Fruit fly (Drosophila melanogaster): Measurements from ENCODE around the gene CG7720.
A peak's percentile ranks its signal among the peaks of the same experiment; 100 is the strongest.

Gene CG7720

DNA sequence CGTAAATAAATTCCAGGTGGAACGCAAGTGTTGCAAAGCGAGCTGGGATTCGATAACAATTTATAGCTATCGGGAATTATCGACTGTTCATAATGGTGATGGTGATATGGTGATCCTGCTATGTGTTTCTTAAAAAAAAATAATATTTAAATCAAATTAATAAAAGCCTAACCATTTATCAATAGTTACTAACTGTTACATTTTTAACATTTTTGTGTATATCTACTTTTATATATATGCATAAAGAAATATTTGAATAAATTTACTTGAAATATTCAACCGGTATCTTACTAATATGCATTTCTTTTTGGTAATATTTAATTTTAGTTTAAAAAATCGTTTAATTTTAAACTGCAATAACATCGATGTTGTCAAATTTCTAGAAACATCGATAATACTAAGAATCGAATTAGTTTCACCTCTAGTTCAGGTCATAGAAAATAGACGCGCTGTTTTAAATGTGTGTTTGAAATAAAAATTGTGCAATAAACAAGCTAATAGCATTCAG, 49.0 kb downstream of the CG7720 start, which contains the start of the genes PGS1 and gwl (continued):
- peak; percentile 52; the same call in 1 of the 3 replicates for TF ChIP-seq Mrtf (GFP tag; IDR thresholded peaks at IDR 0.05)
- TF ChIP-seq lab (GFP tag; optimal IDR thresholded peaks at IDR 0.05), result no peak
- TF ChIP-seq repo (GFP tag; optimal IDR thresholded peaks at IDR 0.05), result no peak
- TF ChIP-seq ind (GFP tag; optimal IDR thresholded peaks at IDR 0.05), result peak; percentile 83
- peak; percentile 61 for TF ChIP-seq CG11560 (tag; IDR thresholded peaks at IDR 0.05)
- peak; percentile 84 for TF ChIP-seq Xbp1 (GFP tag; optimal IDR thresholded peaks at IDR 0.05)
- no peak for TF ChIP-seq CG4282 (GFP tag; optimal IDR thresholded peaks at IDR 0.05)
- no peak; the same call in 1 of the 2 replicates for TF ChIP-seq CG31441 (GFP tag; IDR thresholded peaks at IDR 0.05)
- TF ChIP-seq dan (GFP tag; IDR thresholded peaks at IDR 0.05), result no peak
- no peak for TF ChIP-seq CG9876 (GFP tag; optimal IDR thresholded peaks at IDR 0.05)
- peak; percentile 76 for TF ChIP-seq HLH3B (GFP tag; IDR thresholded peaks at IDR 0.05)
- TF ChIP-seq en (GFP tag; optimal IDR thresholded peaks at IDR 0.05), result no peak
- peak; percentile 84 for TF ChIP-seq lmd (GFP tag; IDR thresholded peaks at IDR 0.05)
- TF ChIP-seq Ets65A (GFP tag), result peak; percentile 59
- TF ChIP-seq CG5953 (GFP tag; IDR thresholded peaks at IDR 0.05), result 0 out of 2 replicates have a peak, but pooled peaks have one; percentile 28
- TF ChIP-seq pros (GFP tag; optimal IDR thresholded peaks at IDR 0.05), result no peak
- TF ChIP-seq CG12155 (GFP tag; optimal IDR thresholded peaks at IDR 0.05), result peak; percentile 69
- no peak for TF ChIP-seq Doc2 (GFP tag; IDR thresholded peaks at IDR 0.05)
- peak; percentile 33; the same call in 1 of the 2 replicates for TF ChIP-seq chm (GFP tag; IDR thresholded peaks at IDR 0.05)
- no peak for TF ChIP-seq dmrt99B (tag; optimal IDR thresholded peaks at IDR 0.05)
- TF ChIP-seq hb (GFP tag; IDR thresholded peaks at IDR 0.05; ENCODE audit: partially characterized antibody), result no peak
- TF ChIP-seq Xrp1 (GFP tag; IDR thresholded peaks at IDR 0.05), result peak; percentile 82
- TF ChIP-seq cg (GFP tag; optimal IDR thresholded peaks at IDR 0.05), result no peak
- peak; percentile 67 for TF ChIP-seq zfh2 (GFP tag; optimal IDR thresholded peaks at IDR 0.05)
- TF ChIP-seq Lhr (GFP tag; optimal IDR thresholded peaks at IDR 0.05), result peak; percentile 24
- TF ChIP-seq CG3838 (GFP tag; optimal IDR thresholded peaks at IDR 0.05), result no peak
- TF ChIP-seq Oli (tag; optimal IDR thresholded peaks at IDR 0.05), result no peak
- no peak for TF ChIP-seq CG1832 (GFP tag; optimal IDR thresholded peaks at IDR 0.05)
- TF ChIP-seq CG17359 (tag; optimal IDR thresholded peaks at IDR 0.05), result no peak
- TF ChIP-seq Hmx (GFP tag; optimal IDR thresholded peaks at IDR 0.05), result no peak
- TF ChIP-seq CG12391 (tag; optimal IDR thresholded peaks at IDR 0.05), result peak; percentile 87
- TF ChIP-seq zf30C (GFP tag; optimal IDR thresholded peaks at IDR 0.05), result no peak
- no peak for TF ChIP-seq ham (GFP tag; IDR thresholded peaks at IDR 0.05)
- TF ChIP-seq CG2129 (GFP tag; IDR thresholded peaks at IDR 0.05; ENCODE audit: partially characterized antibody), result 0 out of 2 replicates have a peak, but pooled peaks have one; percentile 11
- peak; percentile 87 for TF ChIP-seq CG32532 (GFP tag; IDR thresholded peaks at IDR 0.05)
- peak; percentile 82 for TF ChIP-seq ase (GFP tag; IDR thresholded peaks at IDR 0.05)
- peak; percentile 80 for TF ChIP-seq CG11695 (GFP tag; IDR thresholded peaks at IDR 0.05)
- peak; percentile 87 for TF ChIP-seq vvl (GFP tag; IDR thresholded peaks at IDR 0.05)
- TF ChIP-seq fd64A (GFP tag; optimal IDR thresholded peaks at IDR 0.05), result no peak
- peak; percentile 80 for TF ChIP-seq CG2116 (GFP tag; optimal IDR thresholded peaks at IDR 0.05)
- peak; percentile 60 for TF ChIP-seq CG13123 (GFP tag; optimal IDR thresholded peaks at IDR 0.05)
- no peak for TF ChIP-seq bigmax (GFP tag; optimal IDR thresholded peaks at IDR 0.05)
- TF ChIP-seq CG3281 (GFP tag; optimal IDR thresholded peaks at IDR 0.05), result no peak
- TF ChIP-seq Dp (GFP tag; optimal IDR thresholded peaks at IDR 0.05), result peak; percentile 76
- peak; percentile 35 for TF ChIP-seq cwo (GFP tag; optimal IDR thresholded peaks at IDR 0.05)
- TF ChIP-seq E2f1 (GFP tag; IDR thresholded peaks at IDR 0.05), result peak; percentile 77
- TF ChIP-seq CG13287 (GFP tag; IDR thresholded peaks at IDR 0.05; ENCODE audit: partially characterized antibody), result peak; percentile 68
- TF ChIP-seq CG11504 (tag; optimal IDR thresholded peaks at IDR 0.05), result no peak
- TF ChIP-seq CG2678 (tag; optimal IDR thresholded peaks at IDR 0.05), result no peak
- TF ChIP-seq Hr78 (GFP tag; optimal IDR thresholded peaks at IDR 0.05), result no peak
- TF ChIP-seq CG10654 (GFP tag; optimal IDR thresholded peaks at IDR 0.05), result peak; percentile 75

Data from whole organism, embryonic.